Fruit fly (Drosophila melanogaster): ENCODE measurements around the gene nanos.

DNA sequence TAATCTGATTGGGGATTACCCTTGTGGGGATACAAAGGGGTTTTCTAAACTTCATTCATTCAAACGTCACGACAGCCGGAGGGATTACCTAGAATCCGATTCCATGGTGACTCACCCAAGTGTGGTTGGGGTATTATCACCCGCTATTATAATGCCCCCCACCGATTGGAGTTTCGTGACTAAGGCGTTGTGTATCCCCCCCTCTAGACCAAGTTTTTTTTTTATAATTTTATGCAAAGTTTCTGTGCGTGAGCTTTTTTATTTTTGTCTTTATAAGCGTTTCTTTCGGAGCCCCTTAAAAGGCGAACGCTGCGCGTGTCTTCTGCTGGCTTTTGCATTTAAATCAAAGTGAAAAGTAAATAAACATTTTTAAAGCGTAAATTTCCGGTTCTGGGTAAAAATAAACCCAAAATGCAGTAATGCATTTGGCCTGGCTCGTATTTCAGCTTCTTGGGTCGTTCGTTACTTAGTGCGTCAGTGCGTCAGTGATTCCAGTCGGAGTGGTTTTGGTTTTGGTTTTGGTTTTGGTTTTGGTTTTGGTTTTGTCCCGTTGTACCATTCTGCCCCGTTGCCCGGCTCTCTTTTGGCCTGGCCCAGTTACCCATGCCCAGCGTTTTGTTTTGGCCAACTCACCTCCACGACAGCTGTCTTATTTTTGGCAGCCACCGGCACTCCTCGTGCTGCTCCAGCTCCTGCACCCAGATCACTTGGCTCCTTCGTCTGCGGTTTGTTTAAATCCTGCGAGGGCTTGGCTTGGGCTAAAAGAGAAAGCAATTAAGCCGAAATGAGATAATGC is 6.0 kb upstream of the nanos start:
- no peak for TF ChIP-seq Mnt (GFP tag; optimal IDR thresholded peaks at IDR 0.05)
- no peak for TF ChIP-seq CG12768 (GFP tag; optimal IDR thresholded peaks at IDR 0.05)
- no peak for TF ChIP-seq CG7101 (tag; optimal IDR thresholded peaks at IDR 0.05)
- TF ChIP-seq Hr96 (GFP tag; optimal IDR thresholded peaks at IDR 0.05), result no peak

Data from whole organism, adult.